Worm (Caenorhabditis elegans) whole organism, L4 larva: ENCODE data around the gene henn-1.

Experiments used
- ama-1 ChIP-seq: fragments of 150-350 bp; optimal IDR thresholded peaks from 2 replicates; lab custom pipeline; 2014; ENCODE audit warnings: inconsistent platforms, mixed read lengths
- ceh-28 ChIP-seq: fragments of 150-350 bp; optimal IDR thresholded peaks from 2 replicates; lab custom pipeline; 2014; ENCODE audit warnings: missing biosample characterization, missing genetic modification reagents, missing genetic modification characterization
- ctbp-1 ChIP-seq: fragments of 200-800 bp; sonication (Bioruptor generic); IDR thresholded peaks from 2 replicates; pipeline ENCODE4 v1.3.6; 2022; ENCODE audit warnings: missing genetic modification reagents, missing genetic modification characterization, missing compliant biosample characterization
- hlh-30 ChIP-seq: sonication (generic microtip); optimal IDR thresholded peaks from 2 replicates; lab custom pipeline; 2017; ENCODE audit warnings: antibody characterized with exemption, mild to moderate bottlenecking, missing genetic modification characterization, missing compliant biosample characterization; ENCODE audit not compliant: insufficient read depth
- madf-5 ChIP-seq, 2 experiments: fragments of 200-800 bp; sonication (Bioruptor generic); IDR thresholded peaks; 2 replicates each; pipeline ENCODE4 v1.3.6; 2022; ENCODE audit warnings: missing compliant biosample characterization in 2 of 2, missing genetic modification characterization in 2 of 2
- nhr-237 ChIP-seq: sonication (generic microtip); optimal IDR thresholded peaks from 2 replicates; lab custom pipeline; 2017; ENCODE audit warnings: missing biosample characterization, missing genetic modification characterization
- nhr-28 ChIP-seq: fragments of 150-350 bp; optimal IDR thresholded peaks from 2 replicates; lab custom pipeline; 2014; ENCODE audit warnings: missing biosample characterization, missing genetic modification characterization
- unc-130 ChIP-seq: sonication (generic microtip); optimal IDR thresholded peaks from 2 replicates; lab custom pipeline; 2016; ENCODE audit warnings: missing genetic modification reagents, missing genetic modification characterization, missing compliant biosample characterization
- vab-7 ChIP-seq: fragments of 200-800 bp; sonication (Bioruptor generic); IDR thresholded peaks from 2 replicates; pipeline ENCODE4 v1.3.6; 2022; ENCODE audit warnings: missing genetic modification reagents, missing genetic modification characterization, missing compliant biosample characterization

- TF ChIP-seq madf-5 (GFP tag; IDR thresholded peaks at IDR 0.05; lab: Robert Waterston, UW) = no peak
- TF ChIP-seq vab-7 = no peak
- TF ChIP-seq nhr-237 (tag; lab: Kevin White, UChicago) = no peak
- TF ChIP-seq unc-130 (GFP tag; lab: Kevin White, UChicago) = no peak
- no peak for TF ChIP-seq hlh-30 (tag; lab: Kevin White, UChicago)
- no peak for TF ChIP-seq nhr-28 (tag; lab: Kevin White, UChicago)
- no peak for TF ChIP-seq ctbp-1 (GFP tag; lab: Robert Waterston, UW)
- TF ChIP-seq ama-1 (lab: Kevin White, UChicago) = no peak
- TF ChIP-seq ceh-28 = no peak
Observed at ce11 chrIII:8201117-8201516, 31.3 kb upstream of the henn-1 start, which contains the start of gene unc-36.
